Worm (Caenorhabditis elegans): ENCODE measurements around the gene sas-6.
A peak's percentile ranks its signal among the peaks of the same experiment; 100 is the strongest.

Gene sas-6

ce11 chrIV:13826363-13826762 lies 37.8 kb upstream of the sas-6 start:
- TF ChIP-seq ceh-18 (tag; optimal IDR thresholded peaks at IDR 0.05) (peak; percentile 82), nfya-1 (tag; optimal IDR thresholded peaks at IDR 0.05) (peak; percentile 50), ttx-3 (tag; optimal IDR thresholded peaks at IDR 0.05) (no peak), unc-55 (GFP tag; optimal IDR thresholded peaks at IDR 0.05) (peak; percentile 84), pat-9 (tag; optimal IDR thresholded peaks at IDR 0.05) (no peak), sox-4 (tag; optimal IDR thresholded peaks at IDR 0.05) (no peak), elt-2 (tag; optimal IDR thresholded peaks at IDR 0.05) (peak; percentile 39), pag-3 (tag; optimal IDR thresholded peaks at IDR 0.05; ENCODE audit: borderline replicate concordance) (no peak), rnt-1 (tag; optimal IDR thresholded peaks at IDR 0.05) (peak; percentile 19), pha-4 (tag; optimal IDR thresholded peaks at IDR 0.05) (no peak), fkh-10 (GFP tag; optimal IDR thresholded peaks at IDR 0.05) (no peak), pha-2 (tag; optimal IDR thresholded peaks at IDR 0.05) (no peak)

ce11 chrIV:13820862-13821261 lies 32.3 kb upstream of the sas-6 start, which contains the start of gene Y45F10D.15:
Y45F10D.15 (minus strand) TSS chrIV:13820962.
- TF ChIP-seq dmd-4 (tag; optimal IDR thresholded peaks at IDR 0.05; ENCODE audit: borderline replicate concordance) (no peak), lim-6 (tag; optimal IDR thresholded peaks at IDR 0.05) (no peak), ceh-30 (tag; optimal IDR thresholded peaks at IDR 0.05) (no peak), unc-42 (tag; optimal IDR thresholded peaks at IDR 0.05) (no peak)

- TF ChIP-seq nfya-1 (tag; optimal IDR thresholded peaks at IDR 0.05) (no peak), pax-1 (tag; optimal IDR thresholded peaks at IDR 0.05) (no peak), lim-6 (tag; optimal IDR thresholded peaks at IDR 0.05) (no peak), sdc-2 (tag; optimal IDR thresholded peaks at IDR 0.05) (no peak), ceh-2 (tag; optimal IDR thresholded peaks at IDR 0.05) (no peak), ttx-3 (tag; optimal IDR thresholded peaks at IDR 0.05) (no peak), pros-1 (tag; optimal IDR thresholded peaks at IDR 0.05) (no peak), hlh-15 (tag; optimal IDR thresholded peaks at IDR 0.05) (no peak), ceh-22 (tag; optimal IDR thresholded peaks at IDR 0.05) (no peak), tbx-2 (tag; optimal IDR thresholded peaks at IDR 0.05) (no peak)
Measured at ce11 chrIV:13807724-13808123, 19.2 kb upstream of the sas-6 start, which contains the start of gene Y45F10D.14. Y45F10D.14 (minus strand) TSS chrIV:13807824.

- TF ChIP-seq elt-2 (tag; optimal IDR thresholded peaks at IDR 0.05) (no peak), fkh-6 (tag; optimal IDR thresholded peaks at IDR 0.05) (no peak), tbx-2 (tag; optimal IDR thresholded peaks at IDR 0.05) (no peak), ceh-48 (tag; optimal IDR thresholded peaks at IDR 0.05) (no peak), Y22D7AL.16 (tag; optimal IDR thresholded peaks at IDR 0.05) (no peak), pros-1 (tag; optimal IDR thresholded peaks at IDR 0.05) (no peak), fkh-10 (GFP tag; optimal IDR thresholded peaks at IDR 0.05) (no peak)
Measured at ce11 chrIV:13797859-13798374, 9.4 kb upstream of the sas-6 start, which contains the start of gene Y45F10D.6. Y45F10D.6 (minus strand) TSS chrIV:13797909.

ce11 chrIV:13795249-13795909 lies 6.8 kb upstream of the sas-6 start:
- TF ChIP-seq nhr-11 (tag; optimal IDR thresholded peaks at IDR 0.05) (no peak), ceh-9 (tag; optimal IDR thresholded peaks at IDR 0.05) (no peak), ttx-3 (tag; optimal IDR thresholded peaks at IDR 0.05) (no peak), fkh-6 (tag; optimal IDR thresholded peaks at IDR 0.05) (no peak), nfya-1 (tag; optimal IDR thresholded peaks at IDR 0.05) (no peak)

ce11 chrIV:13786690-13787089 lies 1.8 kb downstream of the sas-6 start, which contains the start of gene icap-1:
icap-1 (minus strand) TSS chrIV:13786961.
- no peak for TF ChIP-seq che-1 (tag; optimal IDR thresholded peaks at IDR 0.05)
- TF ChIP-seq ceh-48 (tag; optimal IDR thresholded peaks at IDR 0.05), result peak; percentile 42

All from whole organism, late embryonic.